Worm (Caenorhabditis elegans) whole organism, L2 larva: ENCODE data around the gene srd-3.

Experiments
- C34F6.9 ChIP-seq: fragments of 150-350 bp; optimal IDR thresholded peaks from 2 replicates; lab custom pipeline; 2014; ENCODE audit warnings: missing biosample characterization, missing genetic modification characterization
- F13H6.1 ChIP-seq: sonication (generic microtip); optimal IDR thresholded peaks from 2 replicates; lab custom pipeline; 2016; ENCODE audit warnings: missing genetic modification characterization, missing compliant biosample characterization
- Y55F3AM.14 ChIP-seq: fragments of 200-800 bp; sonication (Bioruptor generic); optimal IDR thresholded peaks from 2 replicates; lab custom pipeline; 2018; ENCODE audit warnings: mild to moderate bottlenecking, missing genetic modification characterization, missing compliant biosample characterization
- ZK546.5 ChIP-seq: sonication (generic microtip); optimal IDR thresholded peaks from 2 replicates; lab custom pipeline; 2017; ENCODE audit warnings: missing biosample characterization, missing genetic modification characterization
- alr-1 ChIP-seq: fragments of 150-350 bp; optimal IDR thresholded peaks from 2 replicates; lab custom pipeline; 2014; ENCODE audit warnings: missing biosample characterization, missing genetic modification characterization
- ama-1 ChIP-seq: fragments of 150-350 bp; optimal IDR thresholded peaks from 2 replicates; lab custom pipeline; 2018; ENCODE audit warnings: inconsistent platforms
- blmp-1 ChIP-seq: sonication (generic microtip); optimal IDR thresholded peaks from 2 replicates; lab custom pipeline; 2017; ENCODE audit warnings: missing genetic modification characterization, mild to moderate bottlenecking, missing compliant biosample characterization, antibody characterized with exemption, moderate library complexity; ENCODE audit not compliant: insufficient read depth
- ceh-16 ChIP-seq: fragments of 150-350 bp; optimal IDR thresholded peaks from 2 replicates; lab custom pipeline; 2014; ENCODE audit warnings: missing biosample characterization, missing genetic modification characterization
- ceh-82 ChIP-seq: fragments of 150-350 bp; optimal IDR thresholded peaks from 2 replicates; lab custom pipeline; 2014; ENCODE audit warnings: missing biosample characterization, missing genetic modification characterization
- crh-2 ChIP-seq: sonication (generic microtip); optimal IDR thresholded peaks from 2 replicates; lab custom pipeline; 2017; ENCODE audit warnings: missing biosample characterization, missing genetic modification characterization
- dmd-4 ChIP-seq: sonication (generic microtip); optimal IDR thresholded peaks from 2 replicates; lab custom pipeline; 2017; ENCODE audit warnings: missing biosample characterization, missing genetic modification characterization
- egl-27 ChIP-seq: sonication (generic microtip); optimal IDR thresholded peaks from 3 replicates; lab custom pipeline; 2017; ENCODE audit warnings: missing biosample characterization, missing genetic modification reagents, missing genetic modification characterization
- elt-1 ChIP-seq: fragments of 150-350 bp; optimal IDR thresholded peaks from 2 replicates; lab custom pipeline; 2014; ENCODE audit warnings: missing biosample characterization, missing genetic modification characterization
- elt-3 ChIP-seq: sonication (generic microtip); optimal IDR thresholded peaks from 2 replicates; lab custom pipeline; 2017; ENCODE audit warnings: missing biosample characterization, missing genetic modification characterization
- fos-1 ChIP-seq: fragments of 150-350 bp; optimal IDR thresholded peaks from 2 replicates; lab custom pipeline; 2014; ENCODE audit warnings: missing biosample characterization, missing genetic modification characterization
- gmeb-1 ChIP-seq: fragments of 150-350 bp; optimal IDR thresholded peaks from 2 replicates; lab custom pipeline; 2014; ENCODE audit warnings: missing biosample characterization, missing genetic modification characterization
- lin-11 ChIP-seq: fragments of 150-350 bp; sonication (generic microtip); optimal IDR thresholded peaks from 2 replicates; lab custom pipeline; 2014; ENCODE audit warnings: missing biosample characterization, missing genetic modification characterization, inconsistent platforms, mixed read lengths
- lin-13 ChIP-seq: fragments of 150-350 bp; optimal IDR thresholded peaks from 2 replicates; lab custom pipeline; 2014; ENCODE audit warnings: missing biosample characterization, missing genetic modification reagents, missing genetic modification characterization
- lin-39 ChIP-seq: fragments of 150-350 bp; optimal IDR thresholded peaks from 2 replicates; lab custom pipeline; 2014; ENCODE audit warnings: missing biosample characterization, missing genetic modification reagents, missing genetic modification characterization
- lsy-2 ChIP-seq, 2 experiments: fragments of 150-350 bp in 1 of 2; sonication (generic microtip) in 1 of 2; optimal IDR thresholded peaks; 2 replicates each; lab custom pipeline; 2014 to 2017; ENCODE audit warnings: missing biosample characterization in 2 of 2, missing genetic modification characterization in 2 of 2
- mdl-1 ChIP-seq, 2 experiments: fragments of 150-350 bp in 1 of 2; sonication (generic microtip) in 1 of 2; optimal IDR thresholded peaks; 2 replicates each; lab custom pipeline; 2017; ENCODE audit warnings: missing biosample characterization in 2 of 2, missing genetic modification characterization in 2 of 2
- nhr-10 ChIP-seq: sonication (generic microtip); optimal IDR thresholded peaks from 2 replicates; lab custom pipeline; 2017; ENCODE audit warnings: missing biosample characterization, missing genetic modification characterization
- nhr-12 ChIP-seq: fragments of 150-350 bp; optimal IDR thresholded peaks from 2 replicates; lab custom pipeline; 2014; ENCODE audit warnings: missing biosample characterization, missing genetic modification characterization
- nhr-129 ChIP-seq: fragments of 150-350 bp; optimal IDR thresholded peaks from 2 replicates; lab custom pipeline; 2014; ENCODE audit warnings: missing biosample characterization, missing genetic modification characterization
- nhr-21 ChIP-seq: fragments of 150-350 bp; optimal IDR thresholded peaks from 2 replicates; lab custom pipeline; 2014; ENCODE audit warnings: missing biosample characterization, missing genetic modification characterization
- nhr-23 ChIP-seq: fragments of 150-350 bp; optimal IDR thresholded peaks from 2 replicates; lab custom pipeline; 2014; ENCODE audit warnings: missing biosample characterization, missing genetic modification reagents, missing genetic modification characterization
- nhr-237 ChIP-seq: fragments of 150-350 bp; optimal IDR thresholded peaks from 2 replicates; lab custom pipeline; 2014; ENCODE audit warnings: missing biosample characterization, missing genetic modification characterization
- nhr-25 ChIP-seq: fragments of 150-350 bp; sonication (generic microtip); optimal IDR thresholded peaks from 3 replicates; lab custom pipeline; 2014; ENCODE audit warnings: missing biosample characterization, missing genetic modification characterization
- nhr-6 ChIP-seq: fragments of 150-350 bp; optimal IDR thresholded peaks from 2 replicates; lab custom pipeline; 2014; ENCODE audit warnings: missing biosample characterization, missing genetic modification characterization
- nhr-77 ChIP-seq: fragments of 150-350 bp; optimal IDR thresholded peaks from 2 replicates; lab custom pipeline; 2014; ENCODE audit warnings: missing biosample characterization, missing genetic modification characterization
- peb-1 ChIP-seq: fragments of 150-350 bp; optimal IDR thresholded peaks from 2 replicates; lab custom pipeline; 2014; ENCODE audit warnings: missing biosample characterization, missing genetic modification characterization
- sem-4 ChIP-seq: fragments of 150-350 bp; optimal IDR thresholded peaks from 2 replicates; lab custom pipeline; 2014; ENCODE audit warnings: missing biosample characterization, missing genetic modification reagents, missing genetic modification characterization
- sma-3 ChIP-seq: sonication (generic microtip); optimal IDR thresholded peaks from 2 replicates; lab custom pipeline; 2016; ENCODE audit warnings: missing genetic modification reagents, missing genetic modification characterization, missing compliant biosample characterization
- sma-9 ChIP-seq, 2 experiments: fragments of 150-350 bp in 1 of 2; sonication (generic microtip) in 1 of 2; optimal IDR thresholded peaks; 2 replicates each; lab custom pipeline; 2014 to 2016; ENCODE audit warnings: missing genetic modification characterization in 2 of 2, mild to moderate bottlenecking in 1 of 2, missing biosample characterization in 1 of 2, missing compliant biosample characterization in 1 of 2, missing genetic modification reagents in 1 of 2, moderate library complexity in 1 of 2
- snpc-4 ChIP-seq: fragments of 150-350 bp; optimal IDR thresholded peaks from 2 replicates; lab custom pipeline; 2014; ENCODE audit warnings: missing biosample characterization, missing genetic modification characterization
- unc-55 ChIP-seq: fragments of 150-350 bp; sonication (generic microtip); optimal IDR thresholded peaks from 3 replicates; lab custom pipeline; 2014; ENCODE audit warnings: missing biosample characterization, missing genetic modification reagents, missing genetic modification characterization
- zag-1 ChIP-seq: fragments of 150-350 bp; optimal IDR thresholded peaks from 2 replicates; lab custom pipeline; 2014; ENCODE audit warnings: missing biosample characterization, missing genetic modification characterization
- ztf-1 ChIP-seq: fragments of 200-800 bp; sonication (Bioruptor generic); conservative IDR thresholded peaks from 2 replicates; pipeline ENCODE4 v1.3.6; 2022; ENCODE audit warnings: missing genetic modification characterization, missing compliant biosample characterization
- ztf-11 ChIP-seq: sonication (generic microtip); optimal IDR thresholded peaks from 2 replicates; lab custom pipeline; 2017; ENCODE audit warnings: missing biosample characterization, missing genetic modification characterization

Gene srd-3

ce11 chrII:162182-162581 is 33.4 kb upstream of the srd-3 start, which contains the start of gene etr-1:
etr-1 (plus strand) TSS chrII:162374.
- TF ChIP-seq nhr-21 (tag; lab: Kevin White, UChicago) (peak; percentile 56), nhr-129 (tag; lab: Kevin White, UChicago) (no peak), sma-9 (GFP tag; optimal IDR thresholded peaks at IDR 0.05; lab: Kevin White, UChicago) (peak; percentile 67), sma-9 (tag; optimal IDR thresholded peaks at IDR 0.05; lab: Kevin White, UChicago) (no peak), lsy-2 (tag; optimal IDR thresholded peaks at IDR 0.05; lab: Kevin White, UChicago) (peak in 1 of 2 experiments; percentile 10), gmeb-1 (tag; lab: Kevin White, UChicago) (peak; percentile 16), ceh-82 (tag; lab: Kevin White, UChicago) (no peak), dmd-4 (tag; lab: Kevin White, UChicago) (no peak), sma-3 (GFP tag; lab: Kevin White, UChicago) (peak; percentile 49), ceh-16 (no peak), nhr-237 (tag; lab: Kevin White, UChicago) (no peak), ZK546.5 (tag; lab: Kevin White, UChicago) (no peak), egl-27 (tag; lab: Kevin White, UChicago) (peak; percentile 10), crh-2 (tag; lab: Kevin White, UChicago) (peak; percentile 61), ztf-1 (no peak), nhr-23 (no peak), fos-1 (tag; lab: Kevin White, UChicago) (peak; percentile 99), elt-1 (tag; lab: Kevin White, UChicago) (no peak), lin-13 (GFP tag; lab: Kevin White, UChicago) (no peak), Y55F3AM.14 (GFP tag; lab: Kevin White, UChicago) (no peak), F13H6.1 (peak; percentile 47), nhr-25 (tag; lab: Kevin White, UChicago) (no peak), blmp-1 (tag; lab: Kevin White, UChicago) (peak; percentile 70)

- TF ChIP-seq nhr-129 (tag; lab: Kevin White, UChicago) (peak; percentile 64), F13H6.1 (peak; percentile 78), nhr-23 (no peak), ama-1 (lab: Kevin White, UChicago) (no peak), sma-9 (GFP tag; optimal IDR thresholded peaks at IDR 0.05; lab: Kevin White, UChicago) (peak; percentile 46), sma-9 (tag; optimal IDR thresholded peaks at IDR 0.05; lab: Kevin White, UChicago) (no peak), lsy-2 (tag; optimal IDR thresholded peaks at IDR 0.05; lab: Kevin White, UChicago) (peak in 1 of 2 experiments; percentile 36)
Measured at ce11 chrII:161275-161674, 32.4 kb upstream of the srd-3 start.

ce11 chrII:160561-161123 is 31.8 kb upstream of the srd-3 start:
- TF ChIP-seq elt-1 (tag; lab: Kevin White, UChicago) (no peak), sma-9 (GFP tag; optimal IDR thresholded peaks at IDR 0.05; lab: Kevin White, UChicago) (peak; percentile 29), sma-9 (tag; optimal IDR thresholded peaks at IDR 0.05; lab: Kevin White, UChicago) (no peak), lsy-2 (tag; optimal IDR thresholded peaks at IDR 0.05; lab: Kevin White, UChicago) (peak in 1 of 2 experiments; percentile 26), lin-11 (tag; lab: Kevin White, UChicago) (peak; percentile 14)

ce11 chrII:159294-159922 is 30.6 kb upstream of the srd-3 start:
- TF ChIP-seq snpc-4 (tag; lab: Kevin White, UChicago) (no peak), mdl-1 (tag; optimal IDR thresholded peaks at IDR 0.05; lab: Kevin White, UChicago) (no peak), Y55F3AM.14 (GFP tag; lab: Kevin White, UChicago) (no peak), peb-1 (no peak), nhr-12 (tag; lab: Kevin White, UChicago) (no peak), dmd-4 (tag; lab: Kevin White, UChicago) (no peak), gmeb-1 (tag; lab: Kevin White, UChicago) (peak; percentile 13), sma-9 (GFP tag; optimal IDR thresholded peaks at IDR 0.05; lab: Kevin White, UChicago) (peak; percentile 39), sma-9 (tag; optimal IDR thresholded peaks at IDR 0.05; lab: Kevin White, UChicago) (no peak), nhr-23 (no peak), sem-4 (tag; lab: Kevin White, UChicago) (no peak), crh-2 (tag; lab: Kevin White, UChicago) (peak; percentile 46), nhr-6 (tag; lab: Kevin White, UChicago) (no peak), nhr-237 (tag; lab: Kevin White, UChicago) (no peak), alr-1 (tag; lab: Kevin White, UChicago) (no peak), egl-27 (tag; lab: Kevin White, UChicago) (no peak), lin-39 (tag; lab: Kevin White, UChicago) (no peak), unc-55 (GFP tag; lab: Kevin White, UChicago) (no peak), C34F6.9 (tag; lab: Kevin White, UChicago) (peak; percentile 45), elt-1 (tag; lab: Kevin White, UChicago) (no peak), ZK546.5 (tag; lab: Kevin White, UChicago) (no peak), ztf-1 (no peak), blmp-1 (tag; lab: Kevin White, UChicago) (peak; percentile 35), ztf-11 (tag; lab: Kevin White, UChicago) (no peak), sma-3 (GFP tag; lab: Kevin White, UChicago) (peak; percentile 5), lin-11 (tag; lab: Kevin White, UChicago) (no peak), ceh-16 (no peak), nhr-25 (tag; lab: Kevin White, UChicago) (peak; percentile 37), ceh-82 (tag; lab: Kevin White, UChicago) (no peak), lin-13 (GFP tag; lab: Kevin White, UChicago) (peak; percentile 13), elt-3 (tag; lab: Kevin White, UChicago) (no peak), F13H6.1 (peak; percentile 17), nhr-10 (no peak), zag-1 (tag; lab: Kevin White, UChicago) (no peak), lsy-2 (tag; optimal IDR thresholded peaks at IDR 0.05; lab: Kevin White, UChicago) (peak in 1 of 2 experiments; percentile 42), nhr-129 (tag; lab: Kevin White, UChicago) (peak; percentile 70), nhr-77 (no peak), fos-1 (tag; lab: Kevin White, UChicago) (peak; percentile 61)
